Worm (Caenorhabditis elegans) whole organism, L4 larva: Measurements from ENCODE around the gene Y70C5A.3.
A peak's percentile ranks its signal among the peaks of the same experiment; 100 is the strongest.

ENCODE experiments used
- F10B5.3 ChIP-seq: sonication (generic microtip); optimal IDR thresholded peaks from 2 replicates; lab custom pipeline; 2016; ENCODE audit warnings: mild to moderate bottlenecking, missing genetic modification characterization, missing compliant biosample characterization
- F49E8.2 ChIP-seq: sonication (generic microtip); optimal IDR thresholded peaks from 2 replicates; lab custom pipeline; 2016; ENCODE audit warnings: missing compliant biosample characterization, mild to moderate bottlenecking, missing genetic modification characterization, borderline replicate concordance
- R02D3.7 ChIP-seq: fragments of 150-350 bp; sonication (generic microtip); optimal IDR thresholded peaks from 3 replicates; lab custom pipeline; 2014; ENCODE audit warnings: missing biosample characterization, missing genetic modification characterization
- Y48G9A.11 ChIP-seq: fragments of 200-800 bp; sonication (Bioruptor generic); IDR thresholded peaks from 2 replicates; pipeline ENCODE4 v1.3.6; 2022; ENCODE audit warnings: missing genetic modification reagents, missing genetic modification characterization, missing compliant biosample characterization
- ZK337.2 ChIP-seq: fragments of 200-800 bp; sonication (Bioruptor generic); IDR thresholded peaks from 2 replicates; pipeline ENCODE4 v1.3.6; 2022; ENCODE audit warnings: missing genetic modification reagents, missing genetic modification characterization, missing compliant biosample characterization
- attf-4 ChIP-seq: sonication (generic microtip); optimal IDR thresholded peaks from 3 replicates; lab custom pipeline; 2017; ENCODE audit warnings: missing biosample characterization, missing genetic modification characterization
- ceh-20 ChIP-seq: fragments of 200-800 bp; sonication (Bioruptor generic); IDR thresholded peaks from 2 replicates; pipeline ENCODE4 v1.3.6; 2022; ENCODE audit warnings: missing genetic modification reagents, missing genetic modification characterization, missing compliant biosample characterization
- ceh-28 ChIP-seq: fragments of 150-350 bp; optimal IDR thresholded peaks from 2 replicates; lab custom pipeline; 2014; ENCODE audit warnings: missing biosample characterization, missing genetic modification reagents, missing genetic modification characterization
- ceh-32 ChIP-seq: sonication (generic microtip); optimal IDR thresholded peaks from 2 replicates; lab custom pipeline; 2016; ENCODE audit warnings: mild to moderate bottlenecking, missing genetic modification characterization, missing compliant biosample characterization; ENCODE audit not compliant: poor library complexity
- ceh-44 ChIP-seq: fragments of 200-800 bp; sonication (Bioruptor generic); IDR thresholded peaks from 2 replicates; pipeline ENCODE4 v1.3.6; 2022; ENCODE audit warnings: missing genetic modification reagents, missing genetic modification characterization, missing compliant biosample characterization
- ceh-82 ChIP-seq: sonication (generic microtip); optimal IDR thresholded peaks from 2 replicates; lab custom pipeline; 2017; ENCODE audit warnings: missing biosample characterization, missing genetic modification characterization
- cey-2 ChIP-seq: sonication (generic microtip); optimal IDR thresholded peaks from 3 replicates; lab custom pipeline; 2017; ENCODE audit warnings: missing genetic modification characterization, mild to moderate bottlenecking, missing compliant biosample characterization, antibody characterized with exemption, borderline replicate concordance; ENCODE audit not compliant: insufficient read depth
- daf-16 ChIP-seq, 3 experiments: sonication (generic microtip); optimal IDR thresholded peaks; 2 replicates each; lab custom pipeline; 2016 to 2017; ENCODE audit warnings: missing genetic modification characterization in 3 of 3, missing genetic modification reagents in 3 of 3, mild to moderate bottlenecking in 2 of 3, missing compliant biosample characterization in 2 of 3, missing biosample characterization in 1 of 3, moderate library complexity in 1 of 3
- daf-19 ChIP-seq: fragments of 200-800 bp; sonication (Bioruptor generic); conservative IDR thresholded peaks from 2 replicates; pipeline ENCODE4 v1.3.6; 2022; ENCODE audit warnings: missing genetic modification characterization, missing compliant biosample characterization
- dmd-6 ChIP-seq: fragments of 200-800 bp; sonication (Bioruptor generic); IDR thresholded peaks from 2 replicates; pipeline ENCODE4 v1.3.6; 2022; ENCODE audit warnings: missing genetic modification reagents, missing genetic modification characterization, missing compliant biosample characterization
- dmd-8 ChIP-seq: fragments of 200-800 bp; sonication (Bioruptor generic); IDR thresholded peaks from 2 replicates; pipeline ENCODE4 v1.3.6; 2022; ENCODE audit warnings: missing genetic modification characterization, missing compliant biosample characterization
- duxl-1 ChIP-seq: sonication (generic microtip); optimal IDR thresholded peaks from 2 replicates; lab custom pipeline; 2016; ENCODE audit warnings: mild to moderate bottlenecking, missing genetic modification characterization, moderate library complexity, missing compliant biosample characterization; ENCODE audit not compliant: poor library complexity
- egl-43 ChIP-seq: fragments of 200-800 bp; sonication (Bioruptor generic); IDR thresholded peaks from 2 replicates; pipeline ENCODE4 v1.3.6; 2022; ENCODE audit warnings: missing genetic modification reagents, missing genetic modification characterization, missing compliant biosample characterization
- fkh-10 ChIP-seq: fragments of 150-350 bp; optimal IDR thresholded peaks from 2 replicates; lab custom pipeline; 2014; ENCODE audit warnings: missing biosample characterization, missing genetic modification reagents, missing genetic modification characterization
- fos-1 ChIP-seq: fragments of 150-350 bp; optimal IDR thresholded peaks from 2 replicates; lab custom pipeline; 2014; ENCODE audit warnings: missing biosample characterization, missing genetic modification characterization
- hlh-11 ChIP-seq: fragments of 200-800 bp; sonication (Bioruptor generic); optimal IDR thresholded peaks from 2 replicates; lab custom pipeline; 2018; ENCODE audit warnings: mild to moderate bottlenecking, missing genetic modification characterization, missing compliant biosample characterization
- hlh-30 ChIP-seq: sonication (generic microtip); optimal IDR thresholded peaks from 2 replicates; lab custom pipeline; 2017; ENCODE audit warnings: antibody characterized with exemption, mild to moderate bottlenecking, missing genetic modification characterization, missing compliant biosample characterization; ENCODE audit not compliant: insufficient read depth
- hmg-1.1 ChIP-seq: fragments of 200-800 bp; sonication (Bioruptor generic); IDR thresholded peaks from 2 replicates; pipeline ENCODE4 v1.3.6; 2022; ENCODE audit warnings: missing genetic modification reagents, missing genetic modification characterization, missing compliant biosample characterization
- lim-7 ChIP-seq: fragments of 200-800 bp; sonication (Bioruptor generic); IDR thresholded peaks from 2 replicates; pipeline ENCODE4 v1.3.6; 2022; ENCODE audit warnings: missing genetic modification characterization, missing compliant biosample characterization
- lin-15B ChIP-seq: fragments of 150-350 bp; sonication (generic microtip); optimal IDR thresholded peaks from 3 replicates; lab custom pipeline; 2014; ENCODE audit warnings: missing biosample characterization, missing genetic modification characterization
- lin-29 ChIP-seq: fragments of 200-800 bp; sonication (Bioruptor generic); IDR thresholded peaks from 2 replicates; pipeline ENCODE4 v1.3.6; 2022; ENCODE audit warnings: missing genetic modification reagents, missing genetic modification characterization, missing compliant biosample characterization
- nhr-11 ChIP-seq: fragments of 150-350 bp; optimal IDR thresholded peaks from 2 replicates; lab custom pipeline; 2014; ENCODE audit warnings: missing biosample characterization, missing genetic modification characterization
- nhr-237 ChIP-seq: sonication (generic microtip); optimal IDR thresholded peaks from 2 replicates; lab custom pipeline; 2017; ENCODE audit warnings: missing biosample characterization, missing genetic modification characterization
- nhr-25 ChIP-seq: sonication (generic microtip); optimal IDR thresholded peaks from 2 replicates; lab custom pipeline; 2017; ENCODE audit warnings: missing genetic modification characterization, mild to moderate bottlenecking, missing compliant biosample characterization, antibody characterized with exemption, moderate library complexity, borderline replicate concordance; ENCODE audit not compliant: insufficient read depth
- nhr-6 ChIP-seq: fragments of 150-350 bp; optimal IDR thresholded peaks from 2 replicates; lab custom pipeline; 2014; ENCODE audit warnings: missing biosample characterization, missing genetic modification characterization
- nhr-77 ChIP-seq: fragments of 150-350 bp; optimal IDR thresholded peaks from 2 replicates; lab custom pipeline; 2014; ENCODE audit warnings: missing biosample characterization, missing genetic modification characterization
- pqm-1 ChIP-seq: sonication (generic microtip); optimal IDR thresholded peaks from 2 replicates; lab custom pipeline; 2017; ENCODE audit warnings: missing biosample characterization, missing genetic modification characterization
- sdz-12 ChIP-seq: fragments of 200-800 bp; sonication (Bioruptor generic); optimal IDR thresholded peaks from 2 replicates; lab custom pipeline; 2018; ENCODE audit warnings: mild to moderate bottlenecking, missing genetic modification characterization, missing compliant biosample characterization
- snpc-1.2 ChIP-seq: fragments of 200-800 bp; sonication (Bioruptor generic); IDR thresholded peaks from 2 replicates; pipeline ENCODE4 v1.3.6; 2022; ENCODE audit warnings: missing genetic modification reagents, missing genetic modification characterization, missing compliant biosample characterization
- unc-130 ChIP-seq: sonication (generic microtip); optimal IDR thresholded peaks from 2 replicates; lab custom pipeline; 2016; ENCODE audit warnings: missing genetic modification reagents, missing genetic modification characterization, missing compliant biosample characterization
- unc-39 ChIP-seq: sonication (generic microtip); optimal IDR thresholded peaks from 2 replicates; lab custom pipeline; 2017; ENCODE audit warnings: missing biosample characterization, missing genetic modification characterization
- zag-1 ChIP-seq: fragments of 150-350 bp; optimal IDR thresholded peaks from 2 replicates; lab custom pipeline; 2014; ENCODE audit warnings: missing biosample characterization, missing genetic modification characterization
- zfp-2 ChIP-seq: sonication (generic microtip); optimal IDR thresholded peaks from 2 replicates; lab custom pipeline; 2016; ENCODE audit warnings: mild to moderate bottlenecking, missing genetic modification characterization, missing compliant biosample characterization
- zip-11 ChIP-seq: fragments of 200-800 bp; sonication (Bioruptor generic); IDR thresholded peaks from 2 replicates; pipeline ENCODE4 v1.3.6; 2022; ENCODE audit warnings: missing genetic modification characterization, missing compliant biosample characterization
- zip-2 ChIP-seq: fragments of 150-350 bp; optimal IDR thresholded peaks from 2 replicates; lab custom pipeline; 2014; ENCODE audit warnings: missing biosample characterization, missing genetic modification characterization

Gene Y70C5A.3

ce11 chrV:16648317-16649018 is 27.7 kb upstream of the Y70C5A.3 start, which contains the start of gene W06G6.20 (continued):
- TF ChIP-seq duxl-1 (tag; lab: Kevin White, UChicago) (peak; percentile 40), nhr-237 (tag; lab: Kevin White, UChicago) (no peak), daf-19 (no peak), F10B5.3 (tag; lab: Kevin White, UChicago) (no peak), lin-29 (GFP tag; lab: Robert Waterston, UW) (no peak), R02D3.7 (tag; lab: Kevin White, UChicago) (no peak), ceh-28 (tag; lab: Kevin White, UChicago) (no peak), nhr-77 (tag; lab: Kevin White, UChicago) (no peak), unc-39 (no peak)
- TF ChIP-seq, all 104 proteins: peak for 15

DNA sequence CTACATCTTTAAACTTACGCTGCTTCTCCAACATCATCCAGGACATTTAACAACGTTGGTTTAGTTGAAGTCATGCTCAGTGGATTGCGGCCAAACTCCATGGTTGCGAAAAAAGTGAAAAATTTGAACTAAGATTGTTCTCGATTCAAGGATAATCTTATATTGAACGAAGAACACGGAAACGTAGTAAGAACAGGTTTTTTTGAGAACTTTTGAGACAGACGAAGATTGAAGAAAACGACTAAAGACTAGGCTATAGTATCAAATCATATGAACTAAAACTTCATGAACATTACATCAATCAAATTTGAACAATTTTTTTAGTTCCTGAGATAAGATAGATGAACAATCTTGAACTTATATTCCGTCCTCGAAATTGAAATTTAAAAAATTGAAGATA is 26.4 kb upstream of the Y70C5A.3 start, which contains the start of gene W06G6.10:
Gene W06G6.10 (minus strand): TSS at position 101 of the 400 bp plus-strand sequence.
- TF ChIP-seq pqm-1 = no peak
- no peak for TF ChIP-seq unc-130 (GFP tag; lab: Kevin White, UChicago)
- no peak for TF ChIP-seq attf-4 (tag; lab: Kevin White, UChicago)
- no peak for TF ChIP-seq snpc-1.2 (GFP tag; lab: Robert Waterston, UW)
- TF ChIP-seq zfp-2 (tag; lab: Kevin White, UChicago) = no peak
- no peak for TF ChIP-seq ceh-28 (tag; lab: Kevin White, UChicago)
- no peak for TF ChIP-seq ceh-44 (GFP tag; lab: Robert Waterston, UW)
- no peak for TF ChIP-seq zag-1 (tag; lab: Kevin White, UChicago)
- no peak for TF ChIP-seq hmg-1.1 (GFP tag; lab: Robert Waterston, UW)
- TF ChIP-seq F49E8.2 (tag; lab: Kevin White, UChicago) = no peak
- TF ChIP-seq nhr-6 (tag; lab: Kevin White, UChicago) = no peak
- no peak for TF ChIP-seq cey-2 (tag; lab: Kevin White, UChicago)
- TF ChIP-seq, all 104 proteins: peak for 0

DNA sequence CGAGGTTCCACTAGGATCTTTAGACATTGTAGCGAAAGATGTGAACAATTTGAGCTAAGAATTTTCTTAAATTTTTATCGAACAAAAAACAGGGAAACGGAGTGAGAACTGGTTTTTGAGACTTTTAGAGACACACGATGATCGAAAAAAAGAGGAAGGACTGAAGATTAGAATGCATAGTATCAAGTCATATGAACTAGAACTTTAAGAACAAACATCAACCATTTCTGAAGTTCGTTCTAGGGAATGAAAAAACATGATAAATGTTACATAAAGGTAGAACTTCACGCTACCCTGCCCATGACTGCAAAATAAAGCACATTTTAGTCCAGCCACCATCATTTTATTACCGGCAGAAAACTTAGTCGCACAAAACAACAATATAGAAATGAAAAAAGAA is 25.6 kb upstream of the Y70C5A.3 start, which contains the start of gene W06G6.9:
Gene W06G6.9 (minus strand): TSS at position 101 of the 400 bp plus-strand sequence.
- no peak for TF ChIP-seq attf-4 (tag; lab: Kevin White, UChicago)

DNA sequence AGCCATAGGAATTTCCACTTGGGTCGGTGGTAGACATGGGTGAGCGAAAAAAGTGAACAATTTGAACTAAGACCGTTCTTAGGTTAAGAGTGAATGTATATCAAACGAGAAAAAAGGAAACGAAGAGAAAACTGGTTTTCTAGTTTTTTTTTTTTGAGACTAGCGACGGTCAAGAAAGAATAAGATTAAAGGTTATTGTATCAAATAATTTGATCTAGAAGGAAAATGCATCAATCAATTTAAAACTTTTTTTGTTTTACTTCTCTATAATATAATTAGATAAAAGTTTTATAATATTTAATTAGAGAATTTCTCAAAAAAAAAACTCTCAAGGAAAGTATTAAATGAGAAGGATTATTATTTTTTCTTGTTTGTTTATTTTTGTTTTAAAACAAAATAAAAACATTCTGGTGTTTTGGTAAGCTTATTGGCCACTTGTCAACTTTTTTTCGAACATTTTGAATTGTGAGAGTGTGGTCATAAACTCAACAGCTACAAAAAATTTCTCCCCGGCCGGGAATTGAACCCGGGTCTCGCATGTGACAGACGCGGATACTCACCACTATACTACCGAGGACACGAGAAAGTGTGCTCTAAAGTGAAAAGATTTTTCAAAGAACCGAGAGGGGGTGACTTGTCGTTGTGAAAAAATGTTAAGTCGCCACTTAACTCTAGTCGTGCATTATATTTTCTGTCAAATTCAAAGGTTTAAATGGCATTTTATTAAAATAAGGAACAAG is 24.6 kb upstream of the Y70C5A.3 start, which contains the start of gene W06G6.17:
Gene W06G6.17 (minus strand): TSS at position 51 of the 740 bp plus-strand sequence.
- no peak for TF ChIP-seq ceh-44 (GFP tag; lab: Robert Waterston, UW)
- TF ChIP-seq snpc-1.2 (GFP tag; lab: Robert Waterston, UW) = no peak
- TF ChIP-seq hlh-30 (tag; lab: Kevin White, UChicago) = peak; percentile 74
- no peak for TF ChIP-seq fos-1 (tag; lab: Kevin White, UChicago)
- TF ChIP-seq nhr-11 = no peak
- TF ChIP-seq Y48G9A.11 = 0 out of 2 replicates have a peak, but pooled peaks have one; percentile 23
- TF ChIP-seq hlh-11 (tag; lab: Kevin White, UChicago) = no peak
- TF ChIP-seq sdz-12 (GFP tag; lab: Kevin White, UChicago) = no peak
- TF ChIP-seq lin-15B (tag; lab: Kevin White, UChicago) = no peak
- TF ChIP-seq ZK337.2 = no peak
- no peak for TF ChIP-seq ceh-32 (tag; lab: Kevin White, UChicago)
- peak; percentile 49; the same call in 1 of the 2 replicates for TF ChIP-seq egl-43
- TF ChIP-seq zag-1 (tag; lab: Kevin White, UChicago) = no peak
- TF ChIP-seq ceh-28 (tag; lab: Kevin White, UChicago) = no peak
- peak in 1 of 2 experiments; percentile 44 for TF ChIP-seq daf-16 (GFP tag; optimal IDR thresholded peaks at IDR 0.05; lab: Kevin White, UChicago)
- peak; percentile 44 for TF ChIP-seq daf-16 (tag; optimal IDR thresholded peaks at IDR 0.05; lab: Kevin White, UChicago)
- TF ChIP-seq nhr-25 (tag; lab: Kevin White, UChicago) = no peak
- TF ChIP-seq zip-2 (tag; lab: Kevin White, UChicago) = no peak
- TF ChIP-seq ceh-82 (tag; lab: Kevin White, UChicago) = no peak
- TF ChIP-seq ceh-20 (GFP tag; lab: Robert Waterston, UW) = no peak
- peak; percentile 53 for TF ChIP-seq duxl-1 (tag; lab: Kevin White, UChicago)
- TF ChIP-seq lin-29 (GFP tag; lab: Robert Waterston, UW) = no peak
- 0 out of 2 replicates have a peak, but pooled peaks have one; percentile 22 for TF ChIP-seq lim-7
- TF ChIP-seq dmd-8 (GFP tag; lab: Robert Waterston, UW) = 0 out of 2 replicates have a peak, but pooled peaks have one; percentile 30
- no peak for TF ChIP-seq fkh-10 (GFP tag; lab: Kevin White, UChicago)
- TF ChIP-seq dmd-6 (GFP tag; lab: Robert Waterston, UW) = peak; percentile 28; the same call in 1 of the 2 replicates
- no peak for TF ChIP-seq zip-11 (GFP tag; lab: Robert Waterston, UW)
